Worm (Caenorhabditis elegans) whole organism, early embryonic: Measurements from ENCODE around the gene Y66D12A.24.

Source experiments
- B0310.2 ChIP-seq: sonication (generic microtip); optimal IDR thresholded peaks from 2 replicates; lab custom pipeline; 2016; ENCODE audit warnings: mild to moderate bottlenecking, missing genetic modification characterization, missing compliant biosample characterization
- ama-1 ChIP-seq: fragments of 150-350 bp; optimal IDR thresholded peaks from 2 replicates; lab custom pipeline; 2014
- ceh-13 ChIP-seq: fragments of 200-800 bp; sonication (Bioruptor generic); optimal IDR thresholded peaks from 2 replicates; lab custom pipeline; 2018; ENCODE audit warnings: mild to moderate bottlenecking, missing genetic modification characterization, missing compliant biosample characterization
- ceh-36 ChIP-seq: sonication (generic microtip); optimal IDR thresholded peaks from 2 replicates; lab custom pipeline; 2016; ENCODE audit warnings: missing genetic modification characterization, inconsistent platforms, missing compliant biosample characterization
- tbx-37 ChIP-seq: fragments of 200-800 bp; sonication (Bioruptor generic); conservative IDR thresholded peaks from 2 replicates; pipeline ENCODE4 v1.3.6; 2022; ENCODE audit warnings: missing genetic modification reagents, missing genetic modification characterization, missing compliant biosample characterization
- tra-4 ChIP-seq: sonication (generic microtip); optimal IDR thresholded peaks from 2 replicates; lab custom pipeline; 2017; ENCODE audit warnings: missing genetic modification characterization, missing compliant biosample characterization

- TF ChIP-seq ama-1 (lab: Kevin White, UChicago) (no peak), B0310.2 (no peak), ceh-13 (GFP tag; lab: Kevin White, UChicago) (no peak), tbx-37 (GFP tag; lab: Robert Waterston, UW) (no peak), ceh-36 (tag; lab: Kevin White, UChicago) (no peak), tra-4 (tag; lab: Kevin White, UChicago) (no peak)
Observed at ce11 chrIII:11510826-11511225, 14.2 kb downstream of the Y66D12A.24 start.
